Worm (Caenorhabditis elegans) whole organism, L3 larva: ENCODE measurements around the gene F19B10.2.

Source experiments
- R02D3.7 ChIP-seq: fragments of 150-350 bp; optimal IDR thresholded peaks from 2 replicates; lab custom pipeline; 2014; ENCODE audit warnings: missing biosample characterization, missing genetic modification characterization
- ZK546.5 ChIP-seq: sonication (generic microtip); optimal IDR thresholded peaks from 2 replicates; lab custom pipeline; 2017; ENCODE audit warnings: missing biosample characterization, missing genetic modification characterization
- ceh-16 ChIP-seq: sonication (generic microtip); optimal IDR thresholded peaks from 2 replicates; lab custom pipeline; 2017; ENCODE audit warnings: missing biosample characterization, missing genetic modification characterization
- ceh-9 ChIP-seq: sonication (generic microtip); optimal IDR thresholded peaks from 2 replicates; lab custom pipeline; 2018; ENCODE audit warnings: missing biosample characterization, missing genetic modification characterization
- daf-12 ChIP-seq: fragments of 150-350 bp; optimal IDR thresholded peaks from 2 replicates; lab custom pipeline; 2014; ENCODE audit warnings: missing biosample characterization, missing genetic modification reagents, missing genetic modification characterization
- egl-5 ChIP-seq: fragments of 150-350 bp; optimal IDR thresholded peaks from 2 replicates; lab custom pipeline; 2017; ENCODE audit warnings: missing biosample characterization, missing genetic modification reagents, missing genetic modification characterization, inconsistent platforms
- elt-1 ChIP-seq: fragments of 150-350 bp; optimal IDR thresholded peaks from 2 replicates; lab custom pipeline; 2014; ENCODE audit warnings: missing biosample characterization, missing genetic modification characterization
- elt-2 ChIP-seq: sonication (generic microtip); optimal IDR thresholded peaks from 2 replicates; lab custom pipeline; 2016; ENCODE audit warnings: missing genetic modification reagents, mild to moderate bottlenecking, missing genetic modification characterization, missing compliant biosample characterization
- fkh-10 ChIP-seq: sonication (generic microtip); optimal IDR thresholded peaks from 2 replicates; lab custom pipeline; 2017; ENCODE audit warnings: missing biosample characterization, missing genetic modification reagents, missing genetic modification characterization
- fos-1 ChIP-seq: fragments of 150-350 bp; optimal IDR thresholded peaks from 2 replicates; lab custom pipeline; 2014; ENCODE audit warnings: missing biosample characterization, missing genetic modification characterization
- hmg-11 ChIP-seq: sonication (generic microtip); optimal IDR thresholded peaks from 2 replicates; lab custom pipeline; 2016; ENCODE audit warnings: missing genetic modification characterization, missing compliant biosample characterization
- lin-15B ChIP-seq: fragments of 150-350 bp; optimal IDR thresholded peaks from 2 replicates; lab custom pipeline; 2014; ENCODE audit warnings: missing biosample characterization, missing genetic modification characterization
- lin-39 ChIP-seq: fragments of 150-350 bp; optimal IDR thresholded peaks from 2 replicates; lab custom pipeline; 2018; ENCODE audit warnings: missing biosample characterization, missing genetic modification reagents, missing genetic modification characterization
- lsy-12 ChIP-seq: sonication (generic microtip); optimal IDR thresholded peaks from 2 replicates; lab custom pipeline; 2016; ENCODE audit warnings: mild to moderate bottlenecking, missing genetic modification characterization, missing compliant biosample characterization
- mdl-1 ChIP-seq: fragments of 150-350 bp; optimal IDR thresholded peaks from 2 replicates; lab custom pipeline; 2014; ENCODE audit warnings: missing biosample characterization, missing genetic modification characterization
- mml-1 ChIP-seq: fragments of 150-350 bp; sonication (generic microtip); optimal IDR thresholded peaks from 3 replicates; lab custom pipeline; 2014; ENCODE audit warnings: missing biosample characterization, missing genetic modification characterization
- nfya-1 ChIP-seq: sonication (generic microtip); optimal IDR thresholded peaks from 2 replicates; lab custom pipeline; 2017; ENCODE audit warnings: missing genetic modification characterization, mild to moderate bottlenecking, missing compliant biosample characterization, antibody characterized with exemption, moderate library complexity; ENCODE audit not compliant: insufficient read depth
- nhr-11 ChIP-seq: fragments of 150-350 bp; optimal IDR thresholded peaks from 2 replicates; lab custom pipeline; 2014; ENCODE audit warnings: missing biosample characterization, missing genetic modification characterization
- nhr-12 ChIP-seq: fragments of 150-350 bp; optimal IDR thresholded peaks from 2 replicates; lab custom pipeline; 2014; ENCODE audit warnings: missing biosample characterization, missing genetic modification characterization
- nhr-23 ChIP-seq: fragments of 150-350 bp; optimal IDR thresholded peaks from 2 replicates; lab custom pipeline; 2014; ENCODE audit warnings: missing biosample characterization, missing genetic modification reagents, missing genetic modification characterization
- nhr-237 ChIP-seq: fragments of 150-350 bp; optimal IDR thresholded peaks from 2 replicates; lab custom pipeline; 2014; ENCODE audit warnings: missing biosample characterization, missing genetic modification characterization
- nhr-25 ChIP-seq: sonication (generic microtip); optimal IDR thresholded peaks from 2 replicates; lab custom pipeline; 2017; ENCODE audit warnings: missing biosample characterization, missing genetic modification characterization
- nhr-43 ChIP-seq: sonication (generic microtip); optimal IDR thresholded peaks from 2 replicates; lab custom pipeline; 2016; ENCODE audit warnings: mild to moderate bottlenecking, missing genetic modification characterization, missing compliant biosample characterization; ENCODE audit not compliant: poor library complexity, severe bottlenecking
- nhr-67 ChIP-seq: fragments of 150-350 bp; optimal IDR thresholded peaks from 2 replicates; lab custom pipeline; 2014; ENCODE audit warnings: missing biosample characterization, missing genetic modification characterization
- nhr-76 ChIP-seq: fragments of 150-350 bp; sonication (generic microtip); optimal IDR thresholded peaks from 5 replicates; lab custom pipeline; 2014; ENCODE audit warnings: missing biosample characterization, missing genetic modification characterization
- nhr-77 ChIP-seq: fragments of 150-350 bp; optimal IDR thresholded peaks from 2 replicates; lab custom pipeline; 2014; ENCODE audit warnings: missing biosample characterization, missing genetic modification characterization
- pha-4 ChIP-seq: fragments of 150-350 bp; optimal IDR thresholded peaks from 2 replicates; lab custom pipeline; 2014; ENCODE audit warnings: missing biosample characterization, missing genetic modification reagents, missing genetic modification characterization
- pqm-1 ChIP-seq: fragments of 150-350 bp; optimal IDR thresholded peaks from 2 replicates; lab custom pipeline; 2017; ENCODE audit warnings: missing biosample characterization, missing genetic modification characterization, inconsistent platforms
- sea-2 ChIP-seq: fragments of 150-350 bp; sonication (generic microtip); optimal IDR thresholded peaks from 4 replicates; lab custom pipeline; 2014; ENCODE audit warnings: missing biosample characterization, missing genetic modification reagents, missing genetic modification characterization
- skn-1 ChIP-seq: fragments of 150-350 bp; optimal IDR thresholded peaks from 2 replicates; lab custom pipeline; 2014; ENCODE audit warnings: missing biosample characterization, missing genetic modification characterization
- snpc-4 ChIP-seq: fragments of 150-350 bp; optimal IDR thresholded peaks from 2 replicates; lab custom pipeline; 2014; ENCODE audit warnings: missing biosample characterization, missing genetic modification characterization
- tbx-2 ChIP-seq: sonication (generic microtip); optimal IDR thresholded peaks from 2 replicates; lab custom pipeline; 2016; ENCODE audit warnings: mild to moderate bottlenecking, missing genetic modification characterization, missing compliant biosample characterization
- unc-39 ChIP-seq: sonication (generic microtip); optimal IDR thresholded peaks from 4 replicates; lab custom pipeline; 2017; ENCODE audit warnings: missing biosample characterization, missing genetic modification characterization
- unc-62 ChIP-seq: fragments of 150-350 bp; sonication (generic microtip); optimal IDR thresholded peaks from 4 replicates; lab custom pipeline; 2014; ENCODE audit warnings: missing biosample characterization, missing genetic modification reagents, missing genetic modification characterization
- zag-1 ChIP-seq: fragments of 150-350 bp; optimal IDR thresholded peaks from 2 replicates; lab custom pipeline; 2014; ENCODE audit warnings: missing biosample characterization, missing genetic modification characterization
- ztf-11 ChIP-seq: fragments of 150-350 bp; optimal IDR thresholded peaks from 2 replicates; lab custom pipeline; 2014; ENCODE audit warnings: missing biosample characterization, missing genetic modification characterization
- ztf-4 ChIP-seq: fragments of 150-350 bp; optimal IDR thresholded peaks from 2 replicates; lab custom pipeline; 2014; ENCODE audit warnings: missing biosample characterization, missing genetic modification characterization

F19B10.2 gene

DNA sequence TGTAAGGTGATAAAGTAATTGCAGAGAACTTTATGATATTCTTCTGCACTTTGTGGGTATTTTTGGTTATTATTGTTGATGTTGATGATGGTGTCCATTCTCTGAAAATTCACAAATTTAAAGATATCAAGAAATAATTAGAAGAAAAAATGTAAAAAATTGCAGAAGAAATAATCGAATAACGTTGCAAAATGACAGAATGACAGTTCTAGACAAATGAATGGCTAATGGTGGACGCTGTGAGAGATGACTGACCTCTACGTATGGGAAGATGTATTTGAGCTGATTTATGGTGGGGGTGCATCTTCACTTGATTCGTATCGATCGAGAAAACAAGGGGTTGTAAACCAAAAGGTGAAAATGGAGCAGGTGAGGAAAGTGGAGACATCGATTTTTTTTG lies 1.8 kb upstream of the F19B10.2 start, which contains the start of gene sea-1:
Gene sea-1 (minus strand): TSS at position 101 of the 400 bp plus-strand sequence.
- TF ChIP-seq pqm-1 (tag; lab: Kevin White, UChicago) = no peak
- no peak for TF ChIP-seq egl-5 (tag; lab: Kevin White, UChicago)
- no peak for TF ChIP-seq nhr-12
- no peak for TF ChIP-seq snpc-4 (tag; lab: Kevin White, UChicago)
- TF ChIP-seq ZK546.5 (tag; lab: Kevin White, UChicago) = no peak
- no peak for TF ChIP-seq ztf-11 (tag; lab: Kevin White, UChicago)
- TF ChIP-seq nhr-23 = no peak
- TF ChIP-seq nhr-77 (tag; lab: Kevin White, UChicago) = no peak
- TF ChIP-seq nhr-67 (tag; lab: Kevin White, UChicago) = no peak
- no peak for TF ChIP-seq daf-12 (tag; lab: Kevin White, UChicago)
- TF ChIP-seq nhr-237 (tag; lab: Kevin White, UChicago) = no peak
- no peak for TF ChIP-seq ceh-16 (tag; lab: Kevin White, UChicago)
- TF ChIP-seq pha-4 (tag; lab: Kevin White, UChicago) = no peak
- TF ChIP-seq hmg-11 = no peak

DNA sequence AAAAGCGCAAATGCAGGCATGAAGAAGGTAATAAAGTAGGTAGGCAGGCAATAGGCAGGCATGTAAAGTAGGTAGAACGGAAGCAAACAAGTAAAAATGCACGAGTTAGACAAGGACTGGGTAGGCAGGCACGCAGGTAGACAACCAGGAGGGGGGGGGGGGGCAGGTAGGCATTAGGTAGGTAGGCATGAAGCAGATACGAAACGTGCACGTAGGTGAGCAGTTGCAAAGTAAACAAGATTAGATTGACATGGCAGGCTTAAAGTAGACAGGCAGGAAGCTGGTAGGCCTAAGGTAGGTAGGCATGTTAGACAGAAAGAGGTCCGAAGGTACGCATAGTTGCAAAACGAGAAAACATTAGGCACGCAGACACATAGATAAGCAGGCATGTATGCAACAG lies 3.7 kb downstream of the F19B10.2 start:
- TF ChIP-seq ZK546.5 (tag; lab: Kevin White, UChicago) (no peak), hmg-11 (no peak)

DNA sequence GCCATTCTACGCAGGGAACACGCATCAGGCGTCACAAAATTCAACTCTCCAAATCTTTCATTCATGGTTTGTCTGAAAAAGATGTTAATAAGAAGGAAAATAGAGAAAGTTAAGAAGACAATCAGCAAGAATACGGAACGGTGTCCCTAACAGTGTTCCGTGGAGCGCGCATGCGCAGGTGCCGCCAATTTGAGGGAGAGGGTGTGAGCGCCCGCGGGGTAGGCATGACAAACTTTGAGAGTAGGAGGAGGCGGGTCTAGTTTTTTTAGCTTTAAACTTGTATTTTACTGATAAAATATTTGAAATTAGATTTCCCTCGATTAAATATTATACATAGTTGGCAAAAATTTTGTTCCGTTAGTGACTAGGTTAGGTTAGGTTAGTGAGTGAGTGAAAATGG lies 5.1 kb downstream of the F19B10.2 start:
- TF ChIP-seq unc-62 (GFP tag; lab: Kevin White, UChicago) = no peak
- TF ChIP-seq daf-12 (tag; lab: Kevin White, UChicago) = no peak
- TF ChIP-seq ZK546.5 (tag; lab: Kevin White, UChicago) = no peak
- TF ChIP-seq nhr-76 (tag; lab: Kevin White, UChicago) = no peak
- no peak for TF ChIP-seq lin-15B (tag; lab: Kevin White, UChicago)
- no peak for TF ChIP-seq mml-1 (tag; lab: Kevin White, UChicago)
- no peak for TF ChIP-seq unc-39 (tag; lab: Kevin White, UChicago)
- TF ChIP-seq zag-1 (tag; lab: Kevin White, UChicago) = no peak
- no peak for TF ChIP-seq nhr-77 (tag; lab: Kevin White, UChicago)
- no peak for TF ChIP-seq nhr-237 (tag; lab: Kevin White, UChicago)

DNA sequence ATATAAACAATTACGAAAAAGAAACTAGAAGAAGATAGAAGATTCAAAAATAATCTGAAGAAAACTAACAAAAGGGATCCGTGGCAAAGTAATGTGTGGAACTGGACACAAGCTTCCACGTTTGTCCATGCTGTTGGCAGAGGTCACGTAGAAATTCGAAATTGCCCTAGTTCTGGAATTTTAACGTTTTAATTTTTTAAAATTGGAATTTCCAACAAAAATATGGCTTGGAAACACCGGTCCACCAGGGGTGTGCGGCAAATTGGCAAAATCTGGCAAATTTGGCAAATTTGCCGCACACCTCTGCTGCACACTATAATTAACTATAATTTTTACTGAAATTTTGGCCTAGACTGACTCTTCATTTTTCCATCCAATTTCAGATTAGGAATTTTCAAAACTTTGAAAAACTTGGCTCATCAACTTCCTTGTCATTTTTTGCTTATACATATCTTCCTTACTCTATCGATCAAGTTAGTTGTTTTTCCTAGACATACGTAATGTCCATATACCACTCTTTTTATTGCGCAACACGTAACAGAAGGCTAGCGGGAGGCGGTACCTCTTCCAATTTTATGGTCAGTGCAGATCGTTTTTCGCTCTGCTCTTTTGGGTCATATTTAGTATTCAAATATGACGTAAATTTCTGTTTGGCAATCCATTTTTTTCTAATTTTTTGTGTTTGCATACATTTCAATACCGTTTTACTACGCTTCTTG lies 6.2 kb downstream of the F19B10.2 start, which contains the start of gene F19B10.10:
Gene F19B10.10 (minus strand): TSS at position 51 of the 719 bp plus-strand sequence.
- TF ChIP-seq unc-39 (tag; lab: Kevin White, UChicago) (no peak), mdl-1 (no peak), nhr-76 (tag; lab: Kevin White, UChicago) (no peak), ztf-4 (tag; lab: Kevin White, UChicago) (no peak), sea-2 (GFP tag; lab: Kevin White, UChicago) (no peak)

DNA sequence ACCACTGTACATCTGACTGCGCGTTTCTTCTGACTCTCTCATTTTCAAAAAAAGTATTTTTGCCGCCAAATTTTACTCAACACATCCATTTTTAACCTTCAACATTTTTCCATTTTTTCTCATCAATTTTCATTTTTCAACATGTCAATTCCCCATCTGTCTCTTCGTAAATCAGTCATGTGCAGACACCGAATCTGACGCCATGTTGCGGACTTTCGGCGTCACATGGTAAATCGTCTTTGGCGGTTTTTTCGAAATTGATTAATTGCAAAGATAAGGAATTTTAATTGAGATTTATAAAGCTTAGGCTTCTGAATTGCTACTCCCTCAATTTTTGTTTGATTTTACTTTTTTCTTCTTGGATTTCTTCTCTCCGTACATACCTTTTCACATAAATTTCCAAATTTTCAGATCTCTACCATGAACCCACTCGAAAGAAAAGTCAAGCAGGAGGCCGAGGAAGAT lies 7.5 kb downstream of the F19B10.2 start, which contains the start of gene F19B10.1:
Gene F19B10.1 (plus strand): TSS at position 415 of the 465 bp plus-strand sequence.
- peak; percentile 74 for TF ChIP-seq R02D3.7
- no peak for TF ChIP-seq tbx-2 (tag; lab: Kevin White, UChicago)
- TF ChIP-seq elt-1 (tag; lab: Kevin White, UChicago) = peak; percentile 44
- no peak for TF ChIP-seq pqm-1 (tag; lab: Kevin White, UChicago)
- peak; percentile 81 for TF ChIP-seq pha-4 (tag; lab: Kevin White, UChicago)
- peak; percentile 85 for TF ChIP-seq nhr-25
- no peak for TF ChIP-seq ZK546.5 (tag; lab: Kevin White, UChicago)
- peak; percentile 45 for TF ChIP-seq lin-39 (tag; lab: Kevin White, UChicago)
- peak; percentile 65 for TF ChIP-seq lin-15B (tag; lab: Kevin White, UChicago)
- TF ChIP-seq daf-12 (tag; lab: Kevin White, UChicago) = no peak
- peak; percentile 65 for TF ChIP-seq nhr-23
- no peak for TF ChIP-seq sea-2 (GFP tag; lab: Kevin White, UChicago)
- peak; percentile 70 for TF ChIP-seq elt-2
- TF ChIP-seq unc-39 (tag; lab: Kevin White, UChicago) = no peak
- TF ChIP-seq snpc-4 (tag; lab: Kevin White, UChicago) = peak; percentile 62
- TF ChIP-seq fos-1 (tag; lab: Kevin White, UChicago) = no peak
- no peak for TF ChIP-seq zag-1 (tag; lab: Kevin White, UChicago)
- no peak for TF ChIP-seq hmg-11
- no peak for TF ChIP-seq nhr-12
- TF ChIP-seq nfya-1 (tag; lab: Kevin White, UChicago) = peak; percentile 81
- no peak for TF ChIP-seq skn-1 (tag; lab: Kevin White, UChicago)
- no peak for TF ChIP-seq nhr-11 (tag; lab: Kevin White, UChicago)
- TF ChIP-seq nhr-43 (tag; lab: Kevin White, UChicago) = peak; percentile 50
- peak; percentile 63 for TF ChIP-seq unc-62 (GFP tag; lab: Kevin White, UChicago)
- TF ChIP-seq ceh-9 (tag; lab: Kevin White, UChicago) = no peak
- no peak for TF ChIP-seq lsy-12
- TF ChIP-seq fkh-10 (GFP tag; lab: Kevin White, UChicago) = no peak
- peak; percentile 34 for TF ChIP-seq egl-5 (tag; lab: Kevin White, UChicago)
- no peak for TF ChIP-seq nhr-76 (tag; lab: Kevin White, UChicago)
